Worm (Caenorhabditis elegans) whole organism, midembryonic: ENCODE data around the gene M03B6.3.

Source experiments
- flt-1 ChIP-seq: fragments of 200-800 bp; sonication (Bioruptor generic); IDR thresholded peaks from 2 replicates; pipeline ENCODE4 v1.3.6; 2022; ENCODE audit warnings: missing genetic modification characterization, missing compliant biosample characterization
- ref-1 ChIP-seq: fragments of 200-800 bp; sonication (Bioruptor generic); conservative IDR thresholded peaks from 2 replicates; pipeline ENCODE4 v1.3.6; 2022; ENCODE audit warnings: missing genetic modification reagents, missing genetic modification characterization, missing compliant biosample characterization

- no peak for TF ChIP-seq ref-1 (GFP tag; lab: Robert Waterston, UW)
- no peak for TF ChIP-seq flt-1
Observed at ce11 chrX:13858693-13859092, 5.4 kb downstream of the M03B6.3 start, which contains the start of gene M03B6.4.
